Fruit fly (Drosophila melanogaster): Measurements from ENCODE around the gene MED17.

The MED17 gene

dm6 chr3R:18167416-18168237, 21.2 kb upstream of the MED17 start, which contains the start of gene wrd:
TSS of gene wrd (plus strand) at chr3R:18167757.
- no peak for TF ChIP-seq Dll (optimal IDR thresholded peaks at IDR 0.05)
- no peak for TF ChIP-seq CG8478 (optimal IDR thresholded peaks at IDR 0.05)
- TF ChIP-seq EcR (GFP tag; optimal IDR thresholded peaks at IDR 0.05) = no peak
- no peak for TF ChIP-seq pan (optimal IDR thresholded peaks at IDR 0.05)
- no peak for TF ChIP-seq psq (optimal IDR thresholded peaks at IDR 0.05)
- no peak for TF ChIP-seq usp (GFP tag; optimal IDR thresholded peaks at IDR 0.05)

- peak; percentile 96 for TF ChIP-seq Dll (optimal IDR thresholded peaks at IDR 0.05)
- TF ChIP-seq usp (GFP tag; optimal IDR thresholded peaks at IDR 0.05) = no peak
Measured at dm6 chr3R:18168398-18168797, 20.5 kb upstream of the MED17 start.

dm6 chr3R:18168929-18169350, 19.9 kb upstream of the MED17 start:
- TF ChIP-seq CG8478 (optimal IDR thresholded peaks at IDR 0.05) (no peak), Dll (optimal IDR thresholded peaks at IDR 0.05) (no peak), pan (optimal IDR thresholded peaks at IDR 0.05) (no peak), usp (GFP tag; optimal IDR thresholded peaks at IDR 0.05) (no peak), EcR (GFP tag; optimal IDR thresholded peaks at IDR 0.05) (no peak), psq (optimal IDR thresholded peaks at IDR 0.05) (no peak)

DNA sequence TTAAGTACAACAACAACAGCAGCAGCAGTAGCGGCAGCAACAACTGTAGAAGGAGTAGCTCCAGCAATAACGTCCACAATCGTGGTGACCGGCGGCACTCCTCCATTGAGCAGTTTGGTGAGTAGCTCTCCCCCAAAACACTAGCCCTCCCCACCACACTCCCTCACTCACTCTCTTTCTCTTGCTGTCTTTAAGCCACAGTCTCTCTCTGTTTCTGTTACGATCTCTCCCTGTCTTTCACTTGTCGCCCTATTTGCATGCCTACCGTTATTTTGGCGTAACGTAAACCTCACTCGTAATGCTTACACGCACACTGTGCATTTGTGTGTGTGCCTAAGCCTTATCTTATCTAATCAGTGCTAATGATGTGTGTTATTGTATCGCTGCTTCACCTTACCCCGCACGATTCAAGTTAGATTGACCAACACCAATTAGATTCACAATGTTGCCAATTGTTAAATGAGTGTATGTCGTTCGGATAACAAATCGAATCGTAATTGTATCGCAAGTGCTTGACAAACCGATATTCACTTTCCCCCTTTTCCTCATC, 18.8 kb upstream of the MED17 start:
- TF ChIP-seq pan (optimal IDR thresholded peaks at IDR 0.05) (no peak), usp (GFP tag; optimal IDR thresholded peaks at IDR 0.05) (no peak), psq (optimal IDR thresholded peaks at IDR 0.05) (no peak), CG8478 (optimal IDR thresholded peaks at IDR 0.05) (no peak), Dll (optimal IDR thresholded peaks at IDR 0.05) (no peak), EcR (GFP tag; optimal IDR thresholded peaks at IDR 0.05) (no peak)

- TF ChIP-seq usp (GFP tag; optimal IDR thresholded peaks at IDR 0.05) (no peak), Dll (optimal IDR thresholded peaks at IDR 0.05) (no peak), CG8478 (optimal IDR thresholded peaks at IDR 0.05) (no peak), EcR (GFP tag; optimal IDR thresholded peaks at IDR 0.05) (no peak)
Measured at dm6 chr3R:18171983-18172967, 16.6 kb upstream of the MED17 start.

DNA sequence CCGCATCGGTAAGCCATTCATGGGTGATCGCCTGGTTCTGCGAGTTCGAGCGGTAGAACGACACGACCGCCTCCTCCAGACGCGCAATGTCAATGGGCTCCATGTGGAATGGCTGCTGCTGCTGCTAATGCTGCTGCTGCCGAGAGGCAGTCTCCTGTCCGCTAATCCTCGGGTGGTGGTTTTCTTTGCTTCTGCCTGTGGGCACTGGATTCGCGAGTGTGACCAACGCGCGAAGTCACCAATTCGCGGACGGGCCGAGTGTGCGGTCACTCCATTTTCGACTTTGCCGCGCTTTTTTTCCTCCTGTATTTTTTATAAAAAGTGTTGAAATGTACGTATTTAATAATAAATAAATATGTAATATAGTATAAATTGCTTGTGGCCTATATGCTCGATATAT, 5.6 kb upstream of the MED17 start, which contains the start of gene cdm:
TSS of gene cdm (minus strand) at position 236 of the 400 bp plus-strand sequence.
- no peak for TF ChIP-seq Dll (optimal IDR thresholded peaks at IDR 0.05)
- TF ChIP-seq usp (GFP tag; optimal IDR thresholded peaks at IDR 0.05) = no peak
- TF ChIP-seq psq (optimal IDR thresholded peaks at IDR 0.05) = no peak
- TF ChIP-seq pan (optimal IDR thresholded peaks at IDR 0.05) = no peak
- TF ChIP-seq CG8478 (optimal IDR thresholded peaks at IDR 0.05) = no peak
- no peak for TF ChIP-seq EcR (GFP tag; optimal IDR thresholded peaks at IDR 0.05)

- TF ChIP-seq usp (GFP tag; optimal IDR thresholded peaks at IDR 0.05) (no peak), pan (optimal IDR thresholded peaks at IDR 0.05) (no peak), EcR (GFP tag; optimal IDR thresholded peaks at IDR 0.05) (no peak), Dll (optimal IDR thresholded peaks at IDR 0.05) (no peak), CG8478 (optimal IDR thresholded peaks at IDR 0.05) (no peak), psq (optimal IDR thresholded peaks at IDR 0.05) (no peak)
Measured at dm6 chr3R:18185385-18185784, 3.5 kb upstream of the MED17 start, which contains the start of the genes Arp5 and CG7208. TSS of gene Arp5 (plus strand) at chr3R:18185498. TSS of gene CG7208 (minus strand) at chr3R:18185715.

dm6 chr3R:18191867-18192266, 3.0 kb downstream of the MED17 start, which contains the start of gene CG14313:
TSS of gene CG14313 (minus strand) at chr3R:18191967.
- no peak for TF ChIP-seq CG8478 (optimal IDR thresholded peaks at IDR 0.05)
- TF ChIP-seq pan (optimal IDR thresholded peaks at IDR 0.05) = no peak
- no peak for TF ChIP-seq psq (optimal IDR thresholded peaks at IDR 0.05)

dm6 chr3R:18195295-18195694, 6.4 kb downstream of the MED17 start:
- TF ChIP-seq pan (optimal IDR thresholded peaks at IDR 0.05) (no peak), CG8478 (optimal IDR thresholded peaks at IDR 0.05) (no peak), psq (optimal IDR thresholded peaks at IDR 0.05) (no peak), usp (GFP tag; optimal IDR thresholded peaks at IDR 0.05) (no peak), Dll (optimal IDR thresholded peaks at IDR 0.05) (no peak), EcR (GFP tag; optimal IDR thresholded peaks at IDR 0.05) (no peak)

DNA sequence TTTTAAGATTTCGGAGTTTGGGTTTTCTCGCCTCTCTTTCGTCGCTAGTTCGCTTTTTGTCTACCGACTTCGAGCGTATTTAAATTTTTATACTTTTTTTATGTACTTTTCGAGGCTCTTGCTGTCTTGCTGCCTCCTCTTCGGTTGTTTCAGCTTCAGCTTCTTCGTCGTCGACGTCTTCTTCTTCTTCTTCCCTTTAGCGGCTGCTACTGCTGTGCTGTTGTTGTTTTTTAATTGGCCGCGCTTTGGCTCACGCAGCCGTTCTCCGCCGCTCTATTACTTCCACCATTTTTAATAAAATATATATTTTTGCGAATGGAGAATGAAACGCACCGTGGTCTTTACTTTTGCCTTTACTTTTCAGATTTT, 7.7 kb downstream of the MED17 start:
- TF ChIP-seq psq (optimal IDR thresholded peaks at IDR 0.05) (no peak), Dll (optimal IDR thresholded peaks at IDR 0.05) (no peak), usp (GFP tag; optimal IDR thresholded peaks at IDR 0.05) (no peak), EcR (GFP tag; optimal IDR thresholded peaks at IDR 0.05) (no peak), CG8478 (optimal IDR thresholded peaks at IDR 0.05) (no peak), pan (optimal IDR thresholded peaks at IDR 0.05) (no peak)

DNA sequence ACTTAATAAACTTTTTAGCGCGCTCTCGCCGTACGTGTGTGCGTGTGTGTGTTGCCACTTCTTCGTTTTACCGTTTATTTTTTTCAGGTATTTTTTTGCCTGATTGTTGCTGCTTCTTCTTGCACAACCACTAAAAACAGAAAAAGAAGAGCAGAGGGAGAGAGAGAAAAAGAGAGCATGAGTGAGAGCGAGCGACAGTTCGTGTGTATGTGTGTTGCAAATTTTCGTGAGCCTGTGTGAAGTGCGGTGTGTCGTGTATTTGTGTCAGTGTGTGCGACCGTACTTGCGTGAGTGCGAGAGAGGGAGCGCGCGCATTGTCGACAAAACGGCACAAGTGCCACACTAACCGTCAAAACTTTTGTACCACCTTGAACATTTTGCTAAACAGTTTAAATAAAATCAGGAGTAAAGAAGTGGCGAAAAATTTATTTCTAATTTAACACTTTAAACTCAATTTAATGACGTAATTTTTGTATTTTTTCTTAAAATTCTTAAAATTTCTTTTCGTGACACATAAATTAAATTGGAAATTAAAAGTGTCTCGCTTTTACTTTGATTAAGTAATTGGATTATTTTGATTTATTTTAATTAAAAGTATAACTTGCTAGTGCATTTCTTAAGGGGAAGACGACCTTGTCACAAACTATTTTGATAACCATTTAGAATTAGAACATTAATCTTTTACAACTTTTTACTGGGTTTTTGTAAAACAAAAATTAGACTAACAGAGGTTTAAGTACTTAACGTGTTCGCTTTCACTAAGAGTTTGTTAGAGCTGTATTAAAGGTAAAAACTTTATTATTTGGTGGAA, 8.3 kb downstream of the MED17 start:
- TF ChIP-seq pan (optimal IDR thresholded peaks at IDR 0.05) (no peak), EcR (GFP tag; optimal IDR thresholded peaks at IDR 0.05) (no peak), CG8478 (optimal IDR thresholded peaks at IDR 0.05) (peak; percentile 51), usp (GFP tag; optimal IDR thresholded peaks at IDR 0.05) (no peak), psq (optimal IDR thresholded peaks at IDR 0.05) (no peak), Dll (optimal IDR thresholded peaks at IDR 0.05) (peak; percentile 98)
